Worm (Caenorhabditis elegans) whole organism, young adult: ENCODE data around the gene rfth-1.

Source experiments
- B0336.3 ChIP-seq: fragments of 200-800 bp; sonication (Bioruptor generic); IDR thresholded peaks from 2 replicates; pipeline ENCODE4 v1.3.6; 2022; ENCODE audit warnings: missing genetic modification characterization, missing compliant biosample characterization
- C17E4.6 ChIP-seq: fragments of 200-800 bp; sonication (Bioruptor generic); IDR thresholded peaks from 2 replicates; pipeline ENCODE4 v1.3.6; 2022; ENCODE audit warnings: missing genetic modification reagents, missing genetic modification characterization, missing compliant biosample characterization
- F23B12.7 ChIP-seq: sonication (generic microtip); optimal IDR thresholded peaks from 2 replicates; lab custom pipeline; 2017; ENCODE audit warnings: missing genetic modification characterization, mild to moderate bottlenecking, missing compliant biosample characterization, antibody characterized with exemption, moderate library complexity; ENCODE audit not compliant: insufficient read depth
- F33H1.4 ChIP-seq: fragments of 200-800 bp; sonication (Bioruptor generic); IDR thresholded peaks from 2 replicates; pipeline ENCODE4 v1.3.6; 2022; ENCODE audit warnings: missing genetic modification reagents, missing genetic modification characterization, missing compliant biosample characterization
- F52B5.7 ChIP-seq: sonication (generic microtip); optimal IDR thresholded peaks from 2 replicates; lab custom pipeline; 2016; ENCODE audit warnings: mild to moderate bottlenecking, missing genetic modification characterization, missing compliant biosample characterization
- F57C9.4 ChIP-seq: sonication (generic microtip); optimal IDR thresholded peaks from 2 replicates; lab custom pipeline; 2017; ENCODE audit warnings: mild to moderate bottlenecking, missing genetic modification characterization, missing compliant biosample characterization
- K11D2.4 ChIP-seq: fragments of 200-800 bp; sonication (Bioruptor generic); IDR thresholded peaks from 2 replicates; pipeline ENCODE4 v1.3.6; 2022; ENCODE audit warnings: missing genetic modification reagents, missing genetic modification characterization, missing compliant biosample characterization
- K12H6.12 ChIP-seq: fragments of 200-800 bp; sonication (Bioruptor generic); optimal IDR thresholded peaks from 2 replicates; lab custom pipeline; 2018; ENCODE audit warnings: mild to moderate bottlenecking, missing genetic modification characterization, missing compliant biosample characterization
- atf-7 ChIP-seq: sonication (generic microtip); optimal IDR thresholded peaks from 2 replicates; lab custom pipeline; 2017; ENCODE audit warnings: mild to moderate bottlenecking, missing genetic modification characterization, missing compliant biosample characterization
- attf-6 ChIP-seq: fragments of 200-800 bp; sonication (Bioruptor generic); IDR thresholded peaks from 2 replicates; pipeline ENCODE4 v1.3.6; 2022; ENCODE audit warnings: missing genetic modification reagents, missing genetic modification characterization, missing compliant biosample characterization
- bed-1 ChIP-seq: fragments of 200-800 bp; sonication (Bioruptor generic); IDR thresholded peaks from 2 replicates; pipeline ENCODE4 v1.3.6; 2022; ENCODE audit warnings: missing genetic modification reagents, missing genetic modification characterization, missing compliant biosample characterization
- cebp-1 ChIP-seq, 2 experiments: fragments of 200-800 bp in 1 of 2; sonication (Bioruptor generic) in 1 of 2; sonication (generic microtip) in 1 of 2; IDR thresholded peaks in 1 of 2; optimal IDR thresholded peaks in 1 of 2; 2 replicates each; pipeline versions ENCODE4 v1.3.6 to Lab custom; 2017 to 2022; ENCODE audit warnings: missing compliant biosample characterization in 2 of 2, missing genetic modification characterization in 2 of 2, mild to moderate bottlenecking in 1 of 2, missing genetic modification reagents in 1 of 2, moderate library complexity in 1 of 2
- die-1 ChIP-seq: sonication (generic microtip); optimal IDR thresholded peaks from 2 replicates; lab custom pipeline; 2016; ENCODE audit warnings: missing genotype, mild to moderate bottlenecking, missing genetic modification characterization, missing compliant biosample characterization
- dpff-1 ChIP-seq: sonication (generic microtip); optimal IDR thresholded peaks from 2 replicates; lab custom pipeline; 2017; ENCODE audit warnings: mild to moderate bottlenecking, missing genetic modification characterization, missing compliant biosample characterization
- ekl-4 ChIP-seq: fragments of 200-800 bp; sonication (Bioruptor generic); IDR thresholded peaks from 2 replicates; pipeline ENCODE4 v1.3.6; 2022; ENCODE audit warnings: missing genetic modification reagents, missing genetic modification characterization, missing compliant biosample characterization
- fkh-3 ChIP-seq: sonication (generic microtip); optimal IDR thresholded peaks from 2 replicates; lab custom pipeline; 2016; ENCODE audit warnings: mild to moderate bottlenecking, missing genetic modification characterization, missing compliant biosample characterization
- gei-17 ChIP-seq: fragments of 200-800 bp; sonication (Bioruptor generic); optimal IDR thresholded peaks from 2 replicates; lab custom pipeline; 2018; ENCODE audit warnings: mild to moderate bottlenecking, missing genetic modification characterization, missing compliant biosample characterization
- him-1 ChIP-seq: sonication (generic microtip); optimal IDR thresholded peaks from 2 replicates; lab custom pipeline; 2016; ENCODE audit warnings: missing genotype, missing genetic modification reagents, missing genetic modification characterization, missing compliant biosample characterization
- hlh-26 ChIP-seq: fragments of 200-800 bp; sonication (Bioruptor generic); conservative IDR thresholded peaks from 2 replicates; pipeline ENCODE4 v1.3.6; 2022; ENCODE audit warnings: missing genetic modification reagents, missing genetic modification characterization, missing compliant biosample characterization
- hrde-1 ChIP-seq: sonication (generic microtip); optimal IDR thresholded peaks from 2 replicates; lab custom pipeline; 2016; ENCODE audit warnings: missing genetic modification characterization, mild to moderate bottlenecking, missing compliant biosample characterization, moderate library complexity, missing genotype, missing genetic modification reagents, borderline replicate concordance
- lag-1 ChIP-seq: fragments of 200-800 bp; sonication (Bioruptor generic); IDR thresholded peaks from 2 replicates; pipeline ENCODE4 v1.3.6; 2022; ENCODE audit warnings: missing genetic modification reagents, missing genetic modification characterization, missing compliant biosample characterization
- let-526 ChIP-seq: fragments of 200-800 bp; sonication (Bioruptor generic); IDR thresholded peaks from 2 replicates; pipeline ENCODE4 v1.3.6; 2022; ENCODE audit warnings: missing genetic modification reagents, missing genetic modification characterization, missing compliant biosample characterization
- let-607 ChIP-seq, 2 experiments: fragments of 200-800 bp in 1 of 2; sonication (Bioruptor generic) in 1 of 2; sonication (generic microtip) in 1 of 2; optimal IDR thresholded peaks; 2 replicates each; lab custom pipeline; 2016 to 2018; ENCODE audit warnings: mild to moderate bottlenecking in 2 of 2, missing compliant biosample characterization in 2 of 2, missing genetic modification characterization in 2 of 2, moderate library complexity in 2 of 2, missing genotype in 1 of 2
- lin-26 ChIP-seq: fragments of 200-800 bp; sonication (Bioruptor generic); IDR thresholded peaks from 2 replicates; pipeline ENCODE4 v1.3.6; 2022; ENCODE audit warnings: missing genetic modification reagents, missing genetic modification characterization, missing compliant biosample characterization
- lin-35 ChIP-seq, 3 experiments: fragments of 150-350 bp in 2 of 3; sonication (generic microtip) in 1 of 3; optimal IDR thresholded peaks; 2 replicates each; lab custom pipeline; 2014 to 2018; ENCODE audit warnings: missing biosample characterization in 3 of 3, missing genetic modification characterization in 3 of 3, missing genetic modification reagents in 3 of 3
- lin-54 ChIP-seq: fragments of 200-800 bp; sonication (Bioruptor generic); optimal IDR thresholded peaks from 2 replicates; lab custom pipeline; 2018; ENCODE audit warnings: mild to moderate bottlenecking, missing genetic modification characterization, missing compliant biosample characterization
- lsy-27 ChIP-seq: sonication (generic microtip); optimal IDR thresholded peaks from 2 replicates; lab custom pipeline; 2017; ENCODE audit warnings: missing genetic modification characterization, mild to moderate bottlenecking, missing compliant biosample characterization, antibody characterized with exemption, missing genotype, borderline replicate concordance; ENCODE audit not compliant: insufficient read depth
- madf-10 ChIP-seq: sonication (generic microtip); optimal IDR thresholded peaks from 2 replicates; lab custom pipeline; 2016; ENCODE audit warnings: mild to moderate bottlenecking, missing genetic modification characterization, missing compliant biosample characterization
- madf-3 ChIP-seq: fragments of 200-800 bp; sonication (Bioruptor generic); IDR thresholded peaks from 2 replicates; pipeline ENCODE4 v1.3.6; 2022; ENCODE audit warnings: missing genetic modification reagents, missing genetic modification characterization, missing compliant biosample characterization
- mcd-1 ChIP-seq: fragments of 200-800 bp; sonication (Bioruptor generic); IDR thresholded peaks from 2 replicates; pipeline ENCODE4 v1.3.6; 2022; ENCODE audit warnings: missing genetic modification reagents, missing genetic modification characterization, missing compliant biosample characterization
- mxl-1 ChIP-seq: sonication (generic microtip); optimal IDR thresholded peaks from 2 replicates; lab custom pipeline; 2016; ENCODE audit warnings: missing genetic modification characterization, missing compliant biosample characterization
- nhr-179 ChIP-seq: sonication (generic microtip); optimal IDR thresholded peaks from 2 replicates; lab custom pipeline; 2016; ENCODE audit warnings: mild to moderate bottlenecking, missing genetic modification characterization, missing compliant biosample characterization
- nhr-80 ChIP-seq: sonication (generic microtip); optimal IDR thresholded peaks from 2 replicates; lab custom pipeline; 2016; ENCODE audit warnings: missing genetic modification characterization, missing compliant biosample characterization
- pbrm-1 ChIP-seq: fragments of 200-800 bp; sonication (Bioruptor generic); IDR thresholded peaks from 2 replicates; pipeline ENCODE4 v1.3.6; 2022; ENCODE audit warnings: missing genetic modification reagents, missing genetic modification characterization, missing compliant biosample characterization
- rcor-1 ChIP-seq: fragments of 200-800 bp; sonication (Bioruptor generic); IDR thresholded peaks from 2 replicates; pipeline ENCODE4 v1.3.6; 2022; ENCODE audit warnings: missing genetic modification reagents, missing genetic modification characterization, missing compliant biosample characterization
- repo-1 ChIP-seq: sonication (generic microtip); optimal IDR thresholded peaks from 2 replicates; lab custom pipeline; 2017; ENCODE audit warnings: mild to moderate bottlenecking, missing genetic modification characterization, missing compliant biosample characterization
- rpc-1 ChIP-seq, 2 experiments: fragments of 150-350 bp in 1 of 2; sonication (generic microtip) in 1 of 2; optimal IDR thresholded peaks; 2 replicates each; lab custom pipeline; 2014 to 2018; ENCODE audit warnings: missing biosample characterization in 1 of 2, missing genetic modification characterization in 1 of 2, missing genetic modification reagents in 1 of 2, missing genotype in 1 of 2
- sptf-2 ChIP-seq: fragments of 200-800 bp; sonication (Bioruptor generic); optimal IDR thresholded peaks from 2 replicates; lab custom pipeline; 2018; ENCODE audit warnings: mild to moderate bottlenecking, missing genetic modification characterization, missing compliant biosample characterization
- unc-130 ChIP-seq: sonication (generic microtip); optimal IDR thresholded peaks from 2 replicates; lab custom pipeline; 2016; ENCODE audit warnings: missing genetic modification reagents, missing genetic modification characterization, missing compliant biosample characterization
- unc-62 ChIP-seq: fragments of 150-350 bp; optimal IDR thresholded peaks from 2 replicates; lab custom pipeline; 2014; ENCODE audit warnings: missing biosample characterization, missing genetic modification reagents, missing genetic modification characterization
- zim-3 ChIP-seq: sonication (generic microtip); optimal IDR thresholded peaks from 2 replicates; lab custom pipeline; 2017; ENCODE audit warnings: mild to moderate bottlenecking, missing genetic modification characterization, moderate library complexity, missing compliant biosample characterization
- ztf-22 ChIP-seq: fragments of 200-800 bp; sonication (Bioruptor generic); optimal IDR thresholded peaks from 2 replicates; lab custom pipeline; 2018; ENCODE audit warnings: mild to moderate bottlenecking, missing genetic modification characterization, moderate library complexity, missing compliant biosample characterization
- ztf-25 ChIP-seq: fragments of 200-800 bp; sonication (Bioruptor generic); IDR thresholded peaks from 2 replicates; pipeline ENCODE4 v1.3.6; 2022; ENCODE audit warnings: missing genetic modification reagents, missing genetic modification characterization, missing compliant biosample characterization
- ztf-28 ChIP-seq: fragments of 200-800 bp; sonication (Bioruptor generic); IDR thresholded peaks from 2 replicates; pipeline ENCODE4 v1.3.6; 2022; ENCODE audit warnings: missing genetic modification reagents, missing genetic modification characterization, missing compliant biosample characterization

rfth-1 gene

DNA sequence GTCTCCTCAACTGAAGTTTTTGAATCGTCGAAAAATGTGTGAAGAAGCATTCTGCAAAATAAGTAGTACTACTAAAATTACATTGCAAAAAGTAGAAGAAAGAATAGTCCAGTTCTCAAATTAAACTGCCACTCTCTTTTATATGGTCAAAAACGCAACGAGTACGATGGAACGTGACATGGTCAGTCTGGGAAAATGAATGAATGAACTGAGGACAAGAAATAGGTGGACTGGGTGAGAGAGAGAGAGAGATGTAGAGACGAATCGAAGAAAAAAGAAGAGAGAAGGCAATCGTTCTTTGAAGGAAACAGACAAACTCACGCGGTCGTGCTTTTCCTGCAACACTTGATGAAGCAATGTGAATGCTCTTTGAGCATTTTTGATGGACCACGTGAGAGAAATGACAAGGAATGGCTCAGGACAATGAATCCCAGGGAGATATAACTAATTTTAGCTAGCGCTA lies 34.1 kb downstream of the rfth-1 start, which contains the start of gene M01H9.3 (continued):
- TF ChIP-seq unc-62 (GFP tag; lab: Kevin White, UChicago), result no peak
- TF ChIP-seq dpff-1 (tag; lab: Kevin White, UChicago), result no peak
- TF ChIP-seq madf-10 (tag; lab: Kevin White, UChicago), result peak; percentile 22
- TF ChIP-seq lin-54, result no peak
- TF ChIP-seq F23B12.7, result peak; percentile 33
- 0 out of 2 replicates have a peak, but pooled peaks have one; percentile 40 for TF ChIP-seq lin-26 (GFP tag; lab: Robert Waterston, UW)
- no peak for TF ChIP-seq ztf-28 (GFP tag; lab: Robert Waterston, UW)
- no peak for TF ChIP-seq repo-1 (tag; lab: Kevin White, UChicago)
- no peak for TF ChIP-seq madf-3
- no peak for TF ChIP-seq ekl-4 (GFP tag; lab: Robert Waterston, UW)
- no peak for TF ChIP-seq nhr-179 (tag; lab: Kevin White, UChicago)
- peak; percentile 15; the same call in 1 of the 2 replicates for TF ChIP-seq B0336.3 (GFP tag; lab: Robert Waterston, UW)
- TF ChIP-seq unc-130 (GFP tag; lab: Kevin White, UChicago), result no peak
- TF ChIP-seq sptf-2 (GFP tag; lab: Kevin White, UChicago), result no peak
- TF ChIP-seq let-526, result no peak
- TF ChIP-seq ztf-22 (GFP tag; lab: Kevin White, UChicago), result no peak
- no peak for TF ChIP-seq fkh-3
- TF ChIP-seq lin-35 (GFP tag; optimal IDR thresholded peaks at IDR 0.05; lab: Kevin White, UChicago), result no peak
- no peak for TF ChIP-seq rcor-1 (GFP tag; lab: Robert Waterston, UW)
- no peak for TF ChIP-seq gei-17
- no peak for TF ChIP-seq him-1 (tag; lab: Kevin White, UChicago)
- no peak for TF ChIP-seq zim-3 (tag; lab: Kevin White, UChicago)
- TF ChIP-seq lag-1 (GFP tag; lab: Robert Waterston, UW), result no peak
- no peak for TF ChIP-seq F57C9.4 (tag; lab: Kevin White, UChicago)
- no peak for TF ChIP-seq hrde-1 (tag; lab: Kevin White, UChicago)
- peak; percentile 46 for TF ChIP-seq die-1 (tag; lab: Kevin White, UChicago)
- TF ChIP-seq C17E4.6, result no peak
- no peak for TF ChIP-seq F52B5.7 (tag; lab: Kevin White, UChicago)
- TF ChIP-seq ztf-25 (GFP tag; lab: Robert Waterston, UW), result no peak
- no peak for TF ChIP-seq hlh-26
- no peak for TF ChIP-seq pbrm-1 (GFP tag; lab: Robert Waterston, UW)
- no peak for TF ChIP-seq rpc-1 (optimal IDR thresholded peaks at IDR 0.05; lab: Kevin White, UChicago)
- no peak for TF ChIP-seq rpc-1 (tag; optimal IDR thresholded peaks at IDR 0.05; lab: Kevin White, UChicago)
- no peak for TF ChIP-seq lsy-27 (tag; lab: Kevin White, UChicago)
- no peak for TF ChIP-seq K12H6.12 (tag; lab: Kevin White, UChicago)
- TF ChIP-seq, all 124 proteins: peak for 19

DNA sequence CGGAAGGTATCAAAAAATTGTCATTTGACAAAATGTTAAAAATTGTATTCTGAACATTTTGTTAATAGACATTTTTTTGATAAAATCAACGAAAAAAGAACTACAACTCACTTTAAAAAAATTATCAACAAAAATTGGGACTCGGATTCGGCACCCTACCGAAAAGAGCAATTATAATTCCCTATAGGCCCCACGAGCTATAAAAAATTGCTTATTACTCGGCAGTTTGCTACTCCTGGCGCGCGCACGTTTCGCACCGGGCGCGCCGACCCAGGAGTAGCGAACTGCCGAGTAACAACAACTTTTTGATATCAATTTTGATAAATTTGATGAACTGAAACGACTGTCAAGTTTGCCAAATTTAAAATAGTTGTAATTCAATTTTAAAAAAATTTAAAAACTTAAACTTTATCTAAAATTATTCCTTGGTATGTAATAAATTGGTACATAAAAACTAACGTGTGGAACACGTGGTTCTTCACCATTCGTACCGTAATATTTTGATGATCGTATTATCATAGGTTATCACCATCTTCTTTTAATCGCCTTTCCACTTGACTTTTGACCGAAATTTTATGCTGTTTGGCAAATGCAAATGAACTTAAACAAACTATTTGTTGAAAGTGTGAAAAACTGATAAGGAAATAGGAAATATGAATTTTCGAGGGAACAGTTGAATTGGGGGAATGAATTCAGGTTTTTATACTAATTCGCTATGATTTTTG lies 35.6 kb downstream of the rfth-1 start:
- TF ChIP-seq atf-7 (peak; percentile 28), ekl-4 (GFP tag; lab: Robert Waterston, UW) (peak; percentile 13; the same call in 1 of the 2 replicates), repo-1 (tag; lab: Kevin White, UChicago) (peak; percentile 23), let-607 (tag; optimal IDR thresholded peaks at IDR 0.05; lab: Kevin White, UChicago) (peak in 1 of 2 experiments; percentile 17), madf-3 (0 out of 2 replicates have a peak, but pooled peaks have one; percentile 50), mcd-1 (0 out of 2 replicates have a peak, but pooled peaks have one; percentile 9), F33H1.4 (GFP tag; lab: Robert Waterston, UW) (no peak), B0336.3 (GFP tag; lab: Robert Waterston, UW) (no peak), nhr-80 (peak; percentile 41), cebp-1 (GFP tag; IDR thresholded peaks at IDR 0.05; lab: Robert Waterston, UW) (no peak), cebp-1 (tag; optimal IDR thresholded peaks at IDR 0.05; lab: Kevin White, UChicago) (peak; percentile 6), mxl-1 (no peak), bed-1 (GFP tag; lab: Robert Waterston, UW) (0 out of 2 replicates have a peak, but pooled peaks have one; percentile 10), attf-6 (GFP tag; lab: Robert Waterston, UW) (no peak), K11D2.4 (0 out of 2 replicates have a peak, but pooled peaks have one; percentile 33), lin-26 (GFP tag; lab: Robert Waterston, UW) (0 out of 2 replicates have a peak, but pooled peaks have one; percentile 54)
